Fruit fly (Drosophila melanogaster) whole organism, embryonic: Measurements from ENCODE around the gene barc.

Experiments used
- Ada2b ChIP-seq: fragments of 200-800 bp; sonication (Bioruptor generic); IDR thresholded peaks from 2 replicates; pipeline ENCODE4 v1.3.6; 2022; ENCODE audit warnings: missing biosample characterization, missing genetic modification characterization
- CG10274 ChIP-seq: fragments of 200-800 bp; sonication (Bioruptor generic); optimal IDR thresholded peaks from 3 replicates; lab custom pipeline; 2017; ENCODE audit warnings: missing biosample characterization, mild to moderate bottlenecking, missing genetic modification characterization
- CG10959 ChIP-seq: fragments of 200-800 bp; sonication (Bioruptor generic); IDR thresholded peaks from 2 replicates; pipeline ENCODE4 v1.3.6; 2022; ENCODE audit warnings: missing biosample characterization, missing genetic modification characterization
- CG11085 ChIP-seq: fragments of 200-800 bp; sonication (Bioruptor generic); IDR thresholded peaks from 2 replicates; pipeline ENCODE4 v1.3.6; 2022; ENCODE audit warnings: missing biosample characterization, missing genetic modification characterization
- CG11723 ChIP-seq: fragments of 200-800 bp; sonication (Bioruptor generic); optimal IDR thresholded peaks from 2 replicates; lab custom pipeline; 2017; ENCODE audit warnings: missing biosample characterization, mild to moderate bottlenecking, missing genetic modification characterization
- CG12744 ChIP-seq: fragments of 200-800 bp; sonication (Bioruptor generic); optimal IDR thresholded peaks from 2 replicates; lab custom pipeline; 2016; ENCODE audit warnings: missing biosample characterization, missing genetic modification characterization
- CG13296 ChIP-seq: fragments of 200-800 bp; sonication (Bioruptor generic); optimal IDR thresholded peaks from 3 replicates; lab custom pipeline; 2018; ENCODE audit warnings: missing biosample characterization, mild to moderate bottlenecking, missing genetic modification characterization
- CG13894 ChIP-seq: fragments of 200-800 bp; sonication (Bioruptor generic); optimal IDR thresholded peaks from 3 replicates; lab custom pipeline; 2018; ENCODE audit warnings: missing biosample characterization, mild to moderate bottlenecking, missing genetic modification characterization, moderate library complexity
- CG15011 ChIP-seq: fragments of 200-800 bp; sonication (Bioruptor generic); optimal IDR thresholded peaks from 3 replicates; lab custom pipeline; 2018; ENCODE audit warnings: missing biosample characterization, mild to moderate bottlenecking, missing genetic modification characterization
- CG17328 ChIP-seq: fragments of 200-800 bp; sonication (Bioruptor generic); IDR thresholded peaks from 2 replicates; pipeline ENCODE4 v1.3.6; 2022; ENCODE audit warnings: missing biosample characterization, missing genetic modification characterization
- CG17359 ChIP-seq: fragments of 200-800 bp; sonication (Bioruptor generic); optimal IDR thresholded peaks from 3 replicates; lab custom pipeline; 2018; ENCODE audit warnings: missing biosample characterization, mild to moderate bottlenecking, missing genetic modification characterization, moderate library complexity
- CG17612 ChIP-seq: fragments of 200-800 bp; sonication (Bioruptor generic); IDR thresholded peaks from 2 replicates; pipeline ENCODE4 v1.3.6; 2022; ENCODE audit warnings: missing biosample characterization, missing genetic modification characterization
- CG1832 ChIP-seq: fragments of 200-800 bp; sonication (Bioruptor generic); optimal IDR thresholded peaks from 2 replicates; lab custom pipeline; 2017; ENCODE audit warnings: missing biosample characterization, mild to moderate bottlenecking, missing genetic modification characterization, inconsistent platforms
- CG2116 ChIP-seq: fragments of 200-800 bp; sonication (Bioruptor generic); optimal IDR thresholded peaks from 3 replicates; lab custom pipeline; 2018; ENCODE audit warnings: missing biosample characterization, mild to moderate bottlenecking, missing genetic modification characterization
- CG30431 ChIP-seq: fragments of 200-800 bp; sonication (Bioruptor generic); optimal IDR thresholded peaks from 2 replicates; lab custom pipeline; 2017; ENCODE audit warnings: missing biosample characterization, missing genetic modification characterization
- CG31388 ChIP-seq: fragments of 200-800 bp; sonication (Bioruptor generic); optimal IDR thresholded peaks from 2 replicates; lab custom pipeline; 2016; ENCODE audit warnings: missing biosample characterization, missing genetic modification characterization
- CG31441 ChIP-seq: fragments of 200-800 bp; sonication (Bioruptor generic); IDR thresholded peaks from 2 replicates; pipeline ENCODE4 v1.3.6; 2022; ENCODE audit warnings: missing biosample characterization, missing genetic modification characterization
- CG3838 ChIP-seq: fragments of 200-800 bp; sonication (Bioruptor generic); optimal IDR thresholded peaks from 3 replicates; lab custom pipeline; 2016; ENCODE audit warnings: missing biosample characterization, missing genetic modification characterization
- CG43689 ChIP-seq: fragments of 200-800 bp; sonication (Bioruptor generic); IDR thresholded peaks from 2 replicates; pipeline ENCODE4 v1.3.6; 2022; ENCODE audit warnings: missing biosample characterization, missing genetic modification characterization
- CG7556 ChIP-seq: fragments of 200-800 bp; sonication (Bioruptor generic); optimal IDR thresholded peaks from 2 replicates; lab custom pipeline; 2017; ENCODE audit warnings: missing biosample characterization, mild to moderate bottlenecking, missing genetic modification characterization
- CG7786 ChIP-seq: fragments of 200-800 bp; sonication (Bioruptor generic); optimal IDR thresholded peaks from 2 replicates; lab custom pipeline; 2016; ENCODE audit warnings: missing biosample characterization, missing genetic modification characterization
- CG9876 ChIP-seq: fragments of 200-800 bp; sonication (Bioruptor generic); optimal IDR thresholded peaks from 2 replicates; lab custom pipeline; 2016; ENCODE audit warnings: missing biosample characterization, missing genetic modification characterization
- CHES-1-like ChIP-seq: fragments of 200-800 bp; sonication (Bioruptor generic); optimal IDR thresholded peaks from 2 replicates; lab custom pipeline; 2016; ENCODE audit warnings: missing biosample characterization, missing genetic modification characterization
- CTCF ChIP-seq: fragments of 200-800 bp; sonication (Bioruptor generic); optimal IDR thresholded peaks from 2 replicates; lab custom pipeline; 2017; ENCODE audit warnings: missing biosample characterization, mild to moderate bottlenecking, missing genetic modification characterization, moderate library complexity
- CoRest ChIP-seq: fragments of 200-800 bp; sonication (Bioruptor generic); optimal IDR thresholded peaks from 3 replicates; lab custom pipeline; 2018; ENCODE audit warnings: missing biosample characterization, mild to moderate bottlenecking, missing genetic modification characterization, moderate library complexity
- Dfd ChIP-seq, 2 experiments: fragments of >200 bp; optimal IDR thresholded peaks; 2 replicates each; lab custom pipeline; 2017; ENCODE audit warnings: missing biosample characterization in 2 of 2, missing genetic modification characterization in 2 of 2
- Doc3 ChIP-seq: fragments of 200-800 bp; sonication (Bioruptor generic); IDR thresholded peaks from 3 replicates; pipeline ENCODE4 v1.3.6; 2022; ENCODE audit warnings: missing biosample characterization, missing genetic modification characterization; ENCODE audit not compliant: partially characterized antibody
- H15 ChIP-seq: fragments of 200-800 bp; sonication (Bioruptor generic); IDR thresholded peaks from 3 replicates; pipeline ENCODE4 v1.3.6; 2022; ENCODE audit warnings: missing biosample characterization, missing genetic modification characterization
- H2.0 ChIP-seq: fragments of 200-800 bp; sonication (Bioruptor generic); IDR thresholded peaks from 2 replicates; pipeline ENCODE4 v1.3.6; 2022; ENCODE audit warnings: missing biosample characterization, missing genetic modification characterization
- Mad ChIP-seq: fragments of 200-800 bp; sonication (Bioruptor generic); optimal IDR thresholded peaks from 2 replicates; lab custom pipeline; 2016; ENCODE audit warnings: missing biosample characterization, missing genetic modification characterization
- Optix ChIP-seq: fragments of 200-800 bp; sonication (Bioruptor generic); IDR thresholded peaks from 3 replicates; pipeline ENCODE4 v1.3.6; 2022; ENCODE audit warnings: missing biosample characterization, missing genetic modification characterization
- Rfx ChIP-seq: fragments of 200-800 bp; sonication (Bioruptor generic); IDR thresholded peaks from 2 replicates; pipeline ENCODE4 v1.3.6; 2022; ENCODE audit warnings: missing biosample characterization, missing genetic modification characterization
- Sox102F ChIP-seq: fragments of 200-800 bp; sonication (Bioruptor generic); optimal IDR thresholded peaks from 2 replicates; lab custom pipeline; 2018; ENCODE audit warnings: missing biosample characterization, mild to moderate bottlenecking, missing genetic modification characterization, moderate library complexity
- Vsx1 ChIP-seq: fragments of 200-800 bp; sonication (Bioruptor generic); optimal IDR thresholded peaks from 2 replicates; lab custom pipeline; 2017; ENCODE audit warnings: missing biosample characterization, mild to moderate bottlenecking, missing genetic modification characterization, missing genetic modification reagents
- Xbp1 ChIP-seq: fragments of 200-800 bp; sonication (Bioruptor generic); optimal IDR thresholded peaks from 3 replicates; lab custom pipeline; 2016; ENCODE audit warnings: missing biosample characterization, mild to moderate bottlenecking, missing genetic modification characterization
- ash1 ChIP-seq: fragments of 200-800 bp; sonication (Bioruptor generic); optimal IDR thresholded peaks from 2 replicates; lab custom pipeline; 2018; ENCODE audit warnings: missing biosample characterization, mild to moderate bottlenecking, missing genetic modification characterization
- caup ChIP-seq: fragments of 200-800 bp; sonication (Bioruptor generic); optimal IDR thresholded peaks from 3 replicates; lab custom pipeline; 2017; ENCODE audit warnings: missing biosample characterization, mild to moderate bottlenecking, missing genetic modification characterization, moderate library complexity; ENCODE audit not compliant: severe bottlenecking
- danr ChIP-seq: fragments of 200-800 bp; sonication (Bioruptor generic); IDR thresholded peaks from 2 replicates; pipeline ENCODE4 v1.3.6; 2022; ENCODE audit warnings: missing biosample characterization, missing genetic modification characterization
- dimm ChIP-seq: fragments of 200-800 bp; sonication (Bioruptor generic); IDR thresholded peaks from 2 replicates; pipeline ENCODE4 v1.3.6; 2022; ENCODE audit warnings: missing biosample characterization, missing genetic modification characterization
- fd64A ChIP-seq: fragments of 200-800 bp; sonication (Bioruptor generic); optimal IDR thresholded peaks from 3 replicates; lab custom pipeline; 2018; ENCODE audit warnings: missing biosample characterization, mild to moderate bottlenecking, missing genetic modification characterization
- fu2 ChIP-seq: fragments of 200-800 bp; sonication (Bioruptor generic); optimal IDR thresholded peaks from 2 replicates; lab custom pipeline; 2016; ENCODE audit warnings: missing biosample characterization, missing genetic modification characterization
- gsb ChIP-seq: fragments of 200-800 bp; sonication (Bioruptor generic); IDR thresholded peaks from 2 replicates; pipeline ENCODE4 v1.3.6; 2022; ENCODE audit warnings: missing biosample characterization, missing genetic modification characterization
- h ChIP-seq: fragments of >200 bp; optimal IDR thresholded peaks from 2 replicates; lab custom pipeline; 2017
- jing ChIP-seq: fragments of 200-800 bp; sonication (Bioruptor generic); optimal IDR thresholded peaks from 2 replicates; lab custom pipeline; 2018; ENCODE audit warnings: missing biosample characterization, mild to moderate bottlenecking, missing genetic modification characterization
- kay ChIP-seq: fragments of 200-800 bp; sonication (Bioruptor generic); optimal IDR thresholded peaks from 2 replicates; lab custom pipeline; 2016; ENCODE audit warnings: missing biosample characterization, missing genetic modification characterization
- kni ChIP-seq: fragments of 200-800 bp; sonication (Bioruptor generic); optimal IDR thresholded peaks from 3 replicates; lab custom pipeline; 2017; ENCODE audit warnings: mild to moderate bottlenecking, missing biosample characterization, missing genetic modification reagents, missing genetic modification characterization
- row ChIP-seq: fragments of 200-800 bp; sonication (Bioruptor generic); IDR thresholded peaks from 3 replicates; pipeline ENCODE4 v1.3.6; 2022; ENCODE audit warnings: missing biosample characterization, missing genetic modification characterization
- schlank ChIP-seq: fragments of 200-800 bp; sonication (Bioruptor generic); optimal IDR thresholded peaks from 2 replicates; lab custom pipeline; 2018; ENCODE audit warnings: missing biosample characterization, mild to moderate bottlenecking, missing genetic modification characterization
- sens ChIP-seq: fragments of 200-800 bp; sonication (Bioruptor generic); peaks from one replicate; lab custom pipeline; 2016; ENCODE audit warnings: missing biosample characterization, missing genetic modification characterization
- tna ChIP-seq: fragments of 200-800 bp; sonication (Bioruptor generic); IDR thresholded peaks from 2 replicates; pipeline ENCODE4 v1.3.6; 2022; ENCODE audit warnings: missing biosample characterization, missing genetic modification characterization; ENCODE audit not compliant: partially characterized antibody
- unc-4 ChIP-seq: fragments of 200-800 bp; sonication (Bioruptor generic); IDR thresholded peaks from 2 replicates; pipeline ENCODE4 v1.3.6; 2022; ENCODE audit warnings: missing biosample characterization, missing genetic modification characterization; ENCODE audit not compliant: partially characterized antibody
- zf30C ChIP-seq: fragments of 200-800 bp; sonication (Bioruptor generic); optimal IDR thresholded peaks from 3 replicates; lab custom pipeline; 2018; ENCODE audit warnings: missing biosample characterization, mild to moderate bottlenecking, missing genetic modification characterization

Gene barc

DNA sequence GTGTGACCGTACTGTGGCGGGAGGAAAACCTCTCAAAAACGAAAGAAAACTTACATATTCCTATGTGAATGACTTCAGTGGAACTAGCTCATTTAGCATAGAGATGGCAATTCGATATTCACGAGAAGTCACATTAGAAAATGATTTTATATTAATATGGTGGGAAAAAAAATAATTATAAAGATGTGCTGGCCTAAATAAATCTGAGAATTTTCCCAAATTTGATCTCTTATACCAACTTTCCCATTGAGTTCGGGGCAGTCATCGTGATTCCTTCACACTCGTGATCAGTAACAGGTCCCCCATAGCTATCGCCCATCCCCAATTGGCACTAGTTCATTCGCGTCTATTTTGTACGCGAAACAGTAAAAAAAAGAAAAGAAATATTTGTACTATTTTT, at the start of gene barc, which contains the start of gene Aef1 (continued):
- TF ChIP-seq Vsx1 (GFP tag; lab: Kevin White, UChicago), result no peak
- no peak for TF ChIP-seq h
- peak; percentile 82; the same call in 1 of the 2 replicates for TF ChIP-seq danr
- TF ChIP-seq fu2 (GFP tag; lab: Kevin White, UChicago), result peak; percentile 81
- TF ChIP-seq CG31441 (GFP tag; lab: Robert Waterston, UW), result peak; percentile 93
- peak; percentile 87 for TF ChIP-seq Mad
- peak; percentile 49; the same call in 1 of the 2 replicates for TF ChIP-seq tna (GFP tag; lab: Robert Waterston, UW)
- peak; percentile 62 for TF ChIP-seq CG12744 (GFP tag; lab: Kevin White, UChicago)
- peak; percentile 56 for TF ChIP-seq CG3838 (GFP tag; lab: Kevin White, UChicago)
- TF ChIP-seq kni (GFP tag; lab: Kevin White, UChicago), result no peak
- peak; percentile 40 for TF ChIP-seq jing (GFP tag; lab: Kevin White, UChicago)
- peak; percentile 87 for TF ChIP-seq Optix (GFP tag; lab: Robert Waterston, UW)
- TF ChIP-seq CG13894 (tag; lab: Kevin White, UChicago), result peak; percentile 81
- TF ChIP-seq Rfx, result peak; percentile 93
- 0 out of 2 replicates have a peak, but pooled peaks have one; percentile 26 for TF ChIP-seq gsb
- peak; percentile 67 for TF ChIP-seq CG13296 (GFP tag; lab: Kevin White, UChicago)
- peak; percentile 81; the same call in 2 of the 3 replicates for TF ChIP-seq H15 (GFP tag; lab: Robert Waterston, UW)
- TF ChIP-seq Dfd (GFP tag; optimal IDR thresholded peaks at IDR 0.05; lab: Kevin White, UChicago), result no peak
- TF ChIP-seq CG17612 (GFP tag; lab: Robert Waterston, UW), result peak; percentile 65
- peak; percentile 70 for TF ChIP-seq CG9876 (GFP tag; lab: Kevin White, UChicago)
- no peak for TF ChIP-seq CG1832 (GFP tag; lab: Kevin White, UChicago)
- TF ChIP-seq CG11085 (GFP tag; lab: Robert Waterston, UW), result peak; percentile 84
- peak; percentile 78 for TF ChIP-seq CG10959 (GFP tag; lab: Robert Waterston, UW)
- peak; percentile 68 for TF ChIP-seq CG11723 (GFP tag; lab: Kevin White, UChicago)
- peak; percentile 93 for TF ChIP-seq CoRest (tag; lab: Kevin White, UChicago)
- peak; percentile 51; the same call in 1 of the 2 replicates for TF ChIP-seq CG43689 (GFP tag; lab: Robert Waterston, UW)
- peak; percentile 97 for TF ChIP-seq sens (GFP tag; lab: Kevin White, UChicago)
- TF ChIP-seq Xbp1 (GFP tag; lab: Kevin White, UChicago), result peak; percentile 94
- peak; percentile 77 for TF ChIP-seq CG17359 (tag; lab: Kevin White, UChicago)
- TF ChIP-seq unc-4 (GFP tag; lab: Robert Waterston, UW), result peak; percentile 80
- TF ChIP-seq CTCF (GFP tag; lab: Kevin White, UChicago), result peak; percentile 0
- peak; percentile 73 for TF ChIP-seq CG7556
- TF ChIP-seq H2.0, result peak; percentile 84
- peak; percentile 79 for TF ChIP-seq CG31388
- TF ChIP-seq fd64A (GFP tag; lab: Kevin White, UChicago), result no peak
- TF ChIP-seq dimm (GFP tag; lab: Robert Waterston, UW), result no peak
- TF ChIP-seq Doc3 (GFP tag; lab: Robert Waterston, UW), result peak; percentile 88
- peak; percentile 74 for TF ChIP-seq caup (GFP tag; lab: Kevin White, UChicago)
- peak; percentile 81 for TF ChIP-seq Sox102F
- peak; percentile 63 for TF ChIP-seq CG2116 (GFP tag; lab: Kevin White, UChicago)
- TF ChIP-seq schlank (tag; lab: Kevin White, UChicago), result peak; percentile 66
- TF ChIP-seq CG7786 (GFP tag; lab: Kevin White, UChicago), result peak; percentile 85
- TF ChIP-seq ash1 (GFP tag; lab: Kevin White, UChicago), result no peak
- TF ChIP-seq row (GFP tag; lab: Robert Waterston, UW), result peak; percentile 99
- peak; percentile 77 for TF ChIP-seq CG17328 (GFP tag; lab: Robert Waterston, UW)
- peak; percentile 77 for TF ChIP-seq CG30431
- peak; percentile 80 for TF ChIP-seq CHES-1-like (GFP tag; lab: Kevin White, UChicago)
- TF ChIP-seq Ada2b, result peak; percentile 70
- TF ChIP-seq kay (GFP tag; lab: Kevin White, UChicago), result peak; percentile 78
- peak; percentile 43 for TF ChIP-seq CG10274 (GFP tag; lab: Kevin White, UChicago)
- no peak for TF ChIP-seq zf30C
- TF ChIP-seq CG15011 (GFP tag; lab: Kevin White, UChicago), result peak; percentile 59
